Fruit fly (Drosophila melanogaster): ENCODE data around the gene CG9777.
A peak's percentile ranks its signal among the peaks of the same experiment; 100 is the strongest.

The CG9777 gene

dm6 chrX:16585569-16585968 is 46.5 kb downstream of the CG9777 start:
- TF ChIP-seq CG32121 (GFP tag; IDR thresholded peaks at IDR 0.05) (peak; percentile 67), CG9948 (tag; optimal IDR thresholded peaks at IDR 0.05) (peak; percentile 24), Snoo (tag; optimal IDR thresholded peaks at IDR 0.05) (no peak), CG12605 (GFP tag; IDR thresholded peaks at IDR 0.05) (no peak), gl (tag; optimal IDR thresholded peaks at IDR 0.05) (no peak), EcR (GFP tag; optimal IDR thresholded peaks at IDR 0.05) (no peak), CG34367 (tag; optimal IDR thresholded peaks at IDR 0.05) (no peak), CG8301 (tag; optimal IDR thresholded peaks at IDR 0.05) (peak; percentile 35), Ets98B (GFP tag; IDR thresholded peaks at IDR 0.05) (no peak), Pif1A (GFP tag; optimal IDR thresholded peaks at IDR 0.05) (no peak), Pif1B (GFP tag; optimal IDR thresholded peaks at IDR 0.05) (peak; percentile 18), CG10348 (GFP tag; IDR thresholded peaks at IDR 0.05) (no peak), CG17806 (tag; optimal IDR thresholded peaks at IDR 0.05) (peak; percentile 15), rn (GFP tag; IDR thresholded peaks at IDR 0.05) (no peak), CG15710 (tag; optimal IDR thresholded peaks at IDR 0.05) (peak; percentile 9), CG13204 (GFP tag; optimal IDR thresholded peaks at IDR 0.05) (no peak), CG14655 (GFP tag; optimal IDR thresholded peaks at IDR 0.05) (peak; percentile 43), CG8159 (tag; optimal IDR thresholded peaks at IDR 0.05) (peak; percentile 40), CG4496 (GFP tag; IDR thresholded peaks at IDR 0.05) (0 out of 3 replicates have a peak, but pooled peaks have one; percentile 37)

- TF ChIP-seq CG12605 (GFP tag; IDR thresholded peaks at IDR 0.05), result peak; percentile 33; the same call in 1 of the 2 replicates
- TF ChIP-seq rn (GFP tag; IDR thresholded peaks at IDR 0.05), result no peak
- TF ChIP-seq Pif1B (GFP tag; optimal IDR thresholded peaks at IDR 0.05), result no peak
- peak; percentile 54; the same call in 1 of the 2 replicates for TF ChIP-seq CG32121 (GFP tag; IDR thresholded peaks at IDR 0.05)
- no peak for TF ChIP-seq CG34367 (tag; optimal IDR thresholded peaks at IDR 0.05)
- TF ChIP-seq Ets98B (GFP tag; IDR thresholded peaks at IDR 0.05), result peak; percentile 47
- peak; percentile 42 for TF ChIP-seq CG14655 (GFP tag; optimal IDR thresholded peaks at IDR 0.05)
- TF ChIP-seq CG4496 (GFP tag; IDR thresholded peaks at IDR 0.05), result no peak
- no peak for TF ChIP-seq CG15710 (tag; optimal IDR thresholded peaks at IDR 0.05)
- peak; percentile 4 for TF ChIP-seq CG8301 (tag; optimal IDR thresholded peaks at IDR 0.05)
Measured at dm6 chrX:16583730-16584129, 48.3 kb downstream of the CG9777 start.

DNA sequence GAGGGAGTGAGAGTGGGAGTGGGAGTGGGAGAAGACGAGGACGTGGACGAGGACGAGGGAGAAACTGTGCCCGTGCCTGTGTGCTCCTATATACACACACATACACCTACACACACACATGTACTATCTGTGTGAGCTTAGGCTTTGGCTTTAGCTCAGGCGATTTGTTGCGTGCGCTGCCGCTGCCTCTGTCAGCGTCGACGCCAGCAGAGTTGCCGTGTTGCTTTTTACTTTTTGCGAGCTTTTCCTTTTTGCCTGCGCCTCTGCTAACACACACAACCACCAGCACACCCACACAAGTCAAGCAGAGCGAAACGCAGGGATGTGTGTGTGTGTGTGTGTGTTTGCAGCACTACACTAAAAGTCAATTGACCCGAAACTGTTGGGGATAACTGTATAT is 49.9 kb downstream of the CG9777 start:
- TF ChIP-seq CG4496 (GFP tag; IDR thresholded peaks at IDR 0.05) (0 out of 3 replicates have a peak, but pooled peaks have one; percentile 6), Pif1B (GFP tag; optimal IDR thresholded peaks at IDR 0.05) (no peak), EcR (GFP tag; optimal IDR thresholded peaks at IDR 0.05) (no peak), CG9948 (tag; optimal IDR thresholded peaks at IDR 0.05) (no peak), CG13204 (GFP tag; optimal IDR thresholded peaks at IDR 0.05) (no peak), gl (tag; optimal IDR thresholded peaks at IDR 0.05) (no peak), CG17806 (tag; optimal IDR thresholded peaks at IDR 0.05) (no peak), Snoo (tag; optimal IDR thresholded peaks at IDR 0.05) (no peak), CG12605 (GFP tag; IDR thresholded peaks at IDR 0.05) (no peak)

dm6 chrX:16581703-16582102 is 50.3 kb downstream of the CG9777 start:
- peak; percentile 29 for TF ChIP-seq CG14655 (GFP tag; optimal IDR thresholded peaks at IDR 0.05)
- TF ChIP-seq CG32121 (GFP tag; IDR thresholded peaks at IDR 0.05), result no peak
- no peak for TF ChIP-seq D1 (tag; optimal IDR thresholded peaks at IDR 0.05)

Measured in whole organism, pupa.